Fruit fly (Drosophila melanogaster): Measurements from ENCODE around the gene Ca-alpha1T.

The Ca-alpha1T gene

dm6 chrX:6224225-6225190 is 32.2 kb upstream of the Ca-alpha1T start, which contains the start of gene sqh (continued):
- TF ChIP-seq CG4617 (GFP tag; optimal IDR thresholded peaks at IDR 0.05; ENCODE audit: borderline replicate concordance) (peak; percentile 26), Hr3 (GFP tag; optimal IDR thresholded peaks at IDR 0.05) (peak; percentile 88), shn (GFP tag; optimal IDR thresholded peaks at IDR 0.05) (peak; percentile 36), crc (GFP tag; optimal IDR thresholded peaks at IDR 0.05) (no peak), CG15073 (GFP tag; optimal IDR thresholded peaks at IDR 0.05) (peak; percentile 67), cg (GFP tag; optimal IDR thresholded peaks at IDR 0.05) (peak; percentile 98), nau (GFP tag; optimal IDR thresholded peaks at IDR 0.05) (peak; percentile 84), gsb-n (tag; optimal IDR thresholded peaks at IDR 0.05) (peak; percentile 79), Sox102F (GFP tag; optimal IDR thresholded peaks at IDR 0.05) (peak; percentile 86), emc (GFP tag; optimal IDR thresholded peaks at IDR 0.05) (no peak), aop (GFP tag; IDR thresholded peaks at IDR 0.05) (peak; percentile 56; the same call in 1 of the 2 replicates), fd3F (GFP tag; optimal IDR thresholded peaks at IDR 0.05) (peak; percentile 85), CG12236 (GFP tag; optimal IDR thresholded peaks at IDR 0.05) (no peak), Dip2 (GFP tag; IDR thresholded peaks at IDR 0.05) (peak; percentile 48; the same call in 1 of the 2 replicates), CG1602 (GFP tag; optimal IDR thresholded peaks at IDR 0.05) (peak; percentile 68), Poxn (GFP tag; IDR thresholded peaks at IDR 0.05) (peak; percentile 67), CG15696 (tag; optimal IDR thresholded peaks at IDR 0.05) (peak; percentile 76), CG17612 (GFP tag; IDR thresholded peaks at IDR 0.05) (peak; percentile 61), CG32767 (GFP tag; IDR thresholded peaks at IDR 0.05) (peak; percentile 89), nmo (GFP tag; optimal IDR thresholded peaks at IDR 0.05) (peak; percentile 92), CG15479 (GFP tag; optimal IDR thresholded peaks at IDR 0.05) (peak; percentile 94), stc (GFP tag; IDR thresholded peaks at IDR 0.05) (peak; percentile 90), nom (GFP tag; optimal IDR thresholded peaks at IDR 0.05) (peak; percentile 70), oc (tag; optimal IDR thresholded peaks at IDR 0.05) (no peak), Kr (GFP tag; optimal IDR thresholded peaks at IDR 0.05) (no peak), Usf (GFP tag; optimal IDR thresholded peaks at IDR 0.05) (peak; percentile 80), jumu (GFP tag; optimal IDR thresholded peaks at IDR 0.05) (no peak), rib (GFP tag; IDR thresholded peaks at IDR 0.05) (peak; percentile 83; the same call in 1 of the 2 replicates), Opbp (GFP tag; IDR thresholded peaks at IDR 0.05; ENCODE audit: partially characterized antibody) (no peak), Hey (tag; optimal IDR thresholded peaks at IDR 0.05) (no peak), HmgD (GFP tag; optimal IDR thresholded peaks at IDR 0.05) (no peak), BtbVII (GFP tag; optimal IDR thresholded peaks at IDR 0.05) (peak; percentile 80), CG4707 (GFP tag; optimal IDR thresholded peaks at IDR 0.05) (peak; percentile 78), pita (GFP tag; optimal IDR thresholded peaks at IDR 0.05) (no peak), CG8359 (GFP tag; optimal IDR thresholded peaks at IDR 0.05; ENCODE audit: borderline replicate concordance) (peak; percentile 79), CG4282 (GFP tag; optimal IDR thresholded peaks at IDR 0.05) (no peak), CG9817 (tag; optimal IDR thresholded peaks at IDR 0.05) (peak; percentile 90), Abd-B (GFP tag; optimal IDR thresholded peaks at IDR 0.05) (peak; percentile 85), Trl (optimal IDR thresholded peaks at IDR 0.05) (peak; percentile 36 to 49), Trl (GFP tag; optimal IDR thresholded peaks at IDR 0.05) (peak; percentile 26), otp (GFP tag; IDR thresholded peaks at IDR 0.05) (peak; percentile 69; the same call in 2 of the 3 replicates), Bdp1 (GFP tag; optimal IDR thresholded peaks at IDR 0.05) (peak; percentile 24), bigmax (GFP tag; optimal IDR thresholded peaks at IDR 0.05) (no peak), bcd (GFP tag; optimal IDR thresholded peaks at IDR 0.05) (peak; percentile 92), pho (GFP tag; optimal IDR thresholded peaks at IDR 0.05) (peak; percentile 56), psq (GFP tag; optimal IDR thresholded peaks at IDR 0.05) (peak; percentile 50), trh (GFP tag; optimal IDR thresholded peaks at IDR 0.05) (peak; percentile 24), wdn (GFP tag; IDR thresholded peaks at IDR 0.05) (peak; percentile 85)

Measured in whole organism, embryonic.